Fruit fly (Drosophila melanogaster): ENCODE data around the gene Atg16.

Atg16 gene

dm6 chr3R:29802753-29803313 is 32.1 kb downstream of the Atg16 start, which contains the start of the genes Etfb and CG7789:
Gene Etfb, minus strand, starts transcription at chr3R:29802945.
Gene CG7789, plus strand, starts transcription at chr3R:29803196.
- TF ChIP-seq Sp1 (GFP tag; optimal IDR thresholded peaks at IDR 0.05) (peak; percentile 83), tai (GFP tag; optimal IDR thresholded peaks at IDR 0.05) (no peak), Hr78 (GFP tag; optimal IDR thresholded peaks at IDR 0.05) (no peak), foxo (GFP tag; optimal IDR thresholded peaks at IDR 0.05) (peak in 1 of 2 experiments; percentile 91), sv (GFP tag; optimal IDR thresholded peaks at IDR 0.05) (peak; percentile 51), pan (optimal IDR thresholded peaks at IDR 0.05) (no peak), br (GFP tag; optimal IDR thresholded peaks at IDR 0.05) (no peak), Abd-B (GFP tag; optimal IDR thresholded peaks at IDR 0.05) (no peak), fru (GFP tag; optimal IDR thresholded peaks at IDR 0.05) (peak; percentile 80), Jra (GFP tag; optimal IDR thresholded peaks at IDR 0.05) (no peak), CG32264 (GFP tag; optimal IDR thresholded peaks at IDR 0.05) (no peak), Dfd (GFP tag; optimal IDR thresholded peaks at IDR 0.05) (no peak), dsf (GFP tag; optimal IDR thresholded peaks at IDR 0.05; ENCODE audit: borderline replicate concordance) (no peak), rgr (GFP tag; optimal IDR thresholded peaks at IDR 0.05) (peak; percentile 88), ey (GFP tag; optimal IDR thresholded peaks at IDR 0.05) (peak; percentile 84), woc (GFP tag; optimal IDR thresholded peaks at IDR 0.05) (no peak), N (GFP tag; optimal IDR thresholded peaks at IDR 0.05) (no peak), brk (GFP tag; optimal IDR thresholded peaks at IDR 0.05) (no peak), Hnf4 (GFP tag; optimal IDR thresholded peaks at IDR 0.05) (no peak), OdsH (GFP tag; optimal IDR thresholded peaks at IDR 0.05) (peak; percentile 80), dl (GFP tag; optimal IDR thresholded peaks at IDR 0.05; ENCODE audit: insufficient read depth in 1 of 2, partially characterized antibody in 2 of 2) (no peak), Myc (optimal IDR thresholded peaks at IDR 0.05) (peak; percentile 81), Rel (GFP tag; optimal IDR thresholded peaks at IDR 0.05) (no peak), Rel (tag; optimal IDR thresholded peaks at IDR 0.05) (peak; percentile 58), lola (GFP tag; optimal IDR thresholded peaks at IDR 0.05) (no peak), Mio (GFP tag; optimal IDR thresholded peaks at IDR 0.05) (no peak), usp (GFP tag; optimal IDR thresholded peaks at IDR 0.05) (no peak), CG9705 (GFP tag; optimal IDR thresholded peaks at IDR 0.05) (peak; percentile 64), sage (GFP tag; optimal IDR thresholded peaks at IDR 0.05) (no peak), HLH106 (tag; optimal IDR thresholded peaks at IDR 0.05) (peak; percentile 84), jim (GFP tag; optimal IDR thresholded peaks at IDR 0.05) (no peak), h (GFP tag; optimal IDR thresholded peaks at IDR 0.05) (peak; percentile 86), psq (GFP tag; optimal IDR thresholded peaks at IDR 0.05) (peak; percentile 77), dmrt93B (GFP tag; optimal IDR thresholded peaks at IDR 0.05) (no peak), Dif (GFP tag; optimal IDR thresholded peaks at IDR 0.05; ENCODE audit: partially characterized antibody) (no peak), CrebA (GFP tag; optimal IDR thresholded peaks at IDR 0.05; ENCODE audit: borderline replicate concordance) (no peak), Hr83 (GFP tag; optimal IDR thresholded peaks at IDR 0.05; ENCODE audit: poor library complexity, severe bottlenecking) (peak; percentile 52), Vsx2 (GFP tag; optimal IDR thresholded peaks at IDR 0.05; ENCODE audit: partially characterized antibody) (no peak), GATAd (GFP tag; optimal IDR thresholded peaks at IDR 0.05) (no peak)

- TF ChIP-seq CG32264 (GFP tag; optimal IDR thresholded peaks at IDR 0.05), result no peak
- no peak for TF ChIP-seq Rel (GFP tag; optimal IDR thresholded peaks at IDR 0.05)
- TF ChIP-seq Rel (tag; optimal IDR thresholded peaks at IDR 0.05), result peak; percentile 65
These were observed 35.2 kb downstream of the Atg16 start for dm6 chr3R:29799681-29800028.
